Worm (Caenorhabditis elegans): ENCODE data around the gene Y82E9BR.20.

ce11 chrIII:1413890-1414613 is 39.8 kb downstream of the Y82E9BR.20 start, which contains the start of gene Y82E9BR.14:
- TF ChIP-seq him-1 (tag; optimal IDR thresholded peaks at IDR 0.05) (no peak), dao-5 (tag; optimal IDR thresholded peaks at IDR 0.05) (no peak)

Data from whole organism, L4/young adult.